Worm (Caenorhabditis elegans) whole organism, L1 larva: ENCODE results near the gene puf-8.

ENCODE experiments used
- C16A3.4 ChIP-seq: fragments of 150-350 bp; optimal IDR thresholded peaks from 2 replicates; lab custom pipeline; 2014; ENCODE audit warnings: missing biosample characterization, missing genetic modification characterization
- C34B4.2 ChIP-seq: sonication (generic microtip); optimal IDR thresholded peaks from 2 replicates; lab custom pipeline; 2017; ENCODE audit warnings: mild to moderate bottlenecking, missing genetic modification characterization, missing compliant biosample characterization
- F16B12.6 ChIP-seq: fragments of 150-350 bp; optimal IDR thresholded peaks from 2 replicates; lab custom pipeline; 2014; ENCODE audit warnings: missing biosample characterization, missing genetic modification characterization
- Y116A8C.19 ChIP-seq: sonication (generic microtip); optimal IDR thresholded peaks from 2 replicates; lab custom pipeline; 2016; ENCODE audit warnings: missing compliant biosample characterization, missing genetic modification characterization, borderline replicate concordance
- aha-1 ChIP-seq: fragments of 150-350 bp; optimal IDR thresholded peaks from 2 replicates; lab custom pipeline; 2014; ENCODE audit warnings: missing biosample characterization, missing genetic modification characterization
- dsc-1 ChIP-seq: sonication (generic microtip); optimal IDR thresholded peaks from 2 replicates; lab custom pipeline; 2016; ENCODE audit warnings: mild to moderate bottlenecking, missing genetic modification characterization, missing compliant biosample characterization
- efl-1 ChIP-seq, 4 experiments: fragments of 150-350 bp; optimal IDR thresholded peaks in 3 of 4; peaks in 1 of 4; 1 replicate in 1 of 4; 2 replicates in 3 of 4; lab custom pipeline; 2014; ENCODE audit warnings: missing biosample characterization in 2 of 4, missing genetic modification characterization in 2 of 4, missing genetic modification reagents in 2 of 4
- efl-3 ChIP-seq: fragments of 200-800 bp; sonication (Bioruptor generic); optimal IDR thresholded peaks from 2 replicates; lab custom pipeline; 2018; ENCODE audit warnings: mild to moderate bottlenecking, missing genetic modification characterization, missing compliant biosample characterization
- egl-13 ChIP-seq: sonication (generic microtip); optimal IDR thresholded peaks from 2 replicates; lab custom pipeline; 2016; ENCODE audit warnings: missing genotype, missing genetic modification reagents, missing genetic modification characterization, missing compliant biosample characterization
- egl-27 ChIP-seq, 2 experiments: fragments of 150-350 bp in 1 of 2; sonication (generic microtip); optimal IDR thresholded peaks; 3 replicates each; lab custom pipeline; 2017 to 2018; ENCODE audit warnings: missing biosample characterization in 2 of 2, missing genetic modification characterization in 2 of 2, missing genetic modification reagents in 2 of 2
- elt-2 ChIP-seq: sonication (generic microtip); optimal IDR thresholded peaks from 2 replicates; lab custom pipeline; 2016; ENCODE audit warnings: missing genetic modification characterization, mild to moderate bottlenecking, inconsistent platforms, missing compliant biosample characterization, missing genetic modification reagents
- elt-3 ChIP-seq, 6 experiments: fragments of 150-350 bp in 1 of 6; sonication (generic microtip); optimal IDR thresholded peaks; 2 replicates each; lab custom pipeline; 2017 to 2018; ENCODE audit warnings: missing biosample characterization in 6 of 6, missing genetic modification characterization in 6 of 6, inconsistent platforms in 1 of 6
- ets-5 ChIP-seq: fragments of 200-800 bp; sonication (Bioruptor generic); IDR thresholded peaks from 2 replicates; pipeline ENCODE4 v1.3.6; 2022; ENCODE audit warnings: missing genetic modification characterization, missing compliant biosample characterization
- fkh-10 ChIP-seq: sonication (generic microtip); optimal IDR thresholded peaks from 2 replicates; lab custom pipeline; 2017; ENCODE audit warnings: missing biosample characterization, missing genetic modification reagents, missing genetic modification characterization
- fkh-8 ChIP-seq: sonication (generic microtip); optimal IDR thresholded peaks from 2 replicates; lab custom pipeline; 2016; ENCODE audit warnings: mild to moderate bottlenecking, missing genetic modification characterization, missing compliant biosample characterization
- fos-1 ChIP-seq: fragments of 150-350 bp; optimal IDR thresholded peaks from 2 replicates; lab custom pipeline; 2014; ENCODE audit warnings: missing biosample characterization, missing genetic modification characterization
- grh-1 ChIP-seq: fragments of 200-800 bp; sonication (Bioruptor generic); IDR thresholded peaks from 2 replicates; pipeline ENCODE4 v1.3.6; 2022; ENCODE audit warnings: missing genetic modification reagents, missing genetic modification characterization, missing compliant biosample characterization
- hlh-17 ChIP-seq: fragments of 200-800 bp; sonication (Bioruptor generic); optimal IDR thresholded peaks from 2 replicates; lab custom pipeline; 2018; ENCODE audit warnings: missing genetic modification characterization, mild to moderate bottlenecking, missing compliant biosample characterization, moderate library complexity, borderline replicate concordance
- isw-1 ChIP-seq: fragments of 200-800 bp; sonication (Bioruptor generic); IDR thresholded peaks from 2 replicates; pipeline ENCODE4 v1.3.6; 2022; ENCODE audit warnings: missing genetic modification characterization, missing compliant biosample characterization
- lin-14 ChIP-seq: fragments of 200-800 bp; sonication (Bioruptor generic); optimal IDR thresholded peaks from 2 replicates; lab custom pipeline; 2018; ENCODE audit warnings: mild to moderate bottlenecking, missing genetic modification characterization, moderate library complexity, missing compliant biosample characterization
- lin-35 ChIP-seq, 2 experiments: fragments of 150-350 bp; optimal IDR thresholded peaks; 2 replicates each; lab custom pipeline; 2014; ENCODE audit warnings: missing biosample characterization in 2 of 2, missing genetic modification characterization in 2 of 2, missing genetic modification reagents in 2 of 2
- lin-39 ChIP-seq: fragments of 150-350 bp; optimal IDR thresholded peaks from 2 replicates; lab custom pipeline; 2014; ENCODE audit warnings: missing biosample characterization, missing genetic modification reagents, missing genetic modification characterization
- lsy-2 ChIP-seq, 2 experiments: fragments of 150-350 bp; optimal IDR thresholded peaks; 2 replicates each; lab custom pipeline; 2014; ENCODE audit warnings: missing biosample characterization in 2 of 2, missing genetic modification characterization in 2 of 2
- mab-9 ChIP-seq: fragments of 200-800 bp; sonication (Bioruptor generic); IDR thresholded peaks from 2 replicates; pipeline ENCODE4 v1.3.6; 2022; ENCODE audit warnings: missing genetic modification reagents, missing genetic modification characterization, missing compliant biosample characterization
- mdl-1 ChIP-seq, 2 experiments: fragments of 150-350 bp; optimal IDR thresholded peaks; 2 replicates each; lab custom pipeline; 2014 to 2017; ENCODE audit warnings: missing biosample characterization in 2 of 2, missing genetic modification characterization in 2 of 2, inconsistent platforms in 1 of 2
- mef-2 ChIP-seq: fragments of 150-350 bp; optimal IDR thresholded peaks from 2 replicates; lab custom pipeline; 2014; ENCODE audit warnings: missing biosample characterization, missing genetic modification characterization
- mep-1 ChIP-seq: fragments of 150-350 bp; optimal IDR thresholded peaks from 2 replicates; lab custom pipeline; 2014; ENCODE audit warnings: missing biosample characterization, missing genetic modification characterization
- nhr-11 ChIP-seq: fragments of 150-350 bp; optimal IDR thresholded peaks from 2 replicates; lab custom pipeline; 2014; ENCODE audit warnings: missing biosample characterization, missing genetic modification characterization
- nhr-12 ChIP-seq: sonication (generic microtip); optimal IDR thresholded peaks from 2 replicates; lab custom pipeline; 2017; ENCODE audit warnings: missing biosample characterization, missing genetic modification characterization
- nhr-20 ChIP-seq: sonication (generic microtip); optimal IDR thresholded peaks from 2 replicates; lab custom pipeline; 2016; ENCODE audit warnings: mild to moderate bottlenecking, missing genetic modification characterization, missing compliant biosample characterization
- nhr-237 ChIP-seq: fragments of 150-350 bp; optimal IDR thresholded peaks from 2 replicates; lab custom pipeline; 2014; ENCODE audit warnings: missing biosample characterization, missing genetic modification characterization
- nhr-28 ChIP-seq: fragments of 150-350 bp; optimal IDR thresholded peaks from 2 replicates; lab custom pipeline; 2014; ENCODE audit warnings: missing biosample characterization, missing genetic modification characterization
- nhr-47 ChIP-seq: sonication (generic microtip); optimal IDR thresholded peaks from 2 replicates; lab custom pipeline; 2016; ENCODE audit warnings: mild to moderate bottlenecking, missing genetic modification characterization, moderate library complexity, missing compliant biosample characterization
- nhr-71 ChIP-seq: sonication (generic microtip); optimal IDR thresholded peaks from 2 replicates; lab custom pipeline; 2016; ENCODE audit warnings: mild to moderate bottlenecking, missing genetic modification characterization, moderate library complexity, missing compliant biosample characterization
- nhr-76 ChIP-seq: sonication (generic microtip); optimal IDR thresholded peaks from 2 replicates; lab custom pipeline; 2017; ENCODE audit warnings: missing biosample characterization, missing genetic modification characterization
- nhr-84 ChIP-seq: sonication (generic microtip); optimal IDR thresholded peaks from 2 replicates; lab custom pipeline; 2017; ENCODE audit warnings: missing biosample characterization, missing genetic modification characterization
- nhr-85 ChIP-seq: sonication (generic microtip); peaks from one replicate; lab custom pipeline; 2016; ENCODE audit warnings: missing genetic modification characterization, inconsistent platforms, missing compliant biosample characterization
- nhr-90 ChIP-seq: sonication (generic microtip); optimal IDR thresholded peaks from 2 replicates; lab custom pipeline; 2016; ENCODE audit warnings: mild to moderate bottlenecking, missing genetic modification characterization, missing compliant biosample characterization; ENCODE audit not compliant: poor library complexity
- pax-3 ChIP-seq: fragments of 200-800 bp; sonication (Bioruptor generic); optimal IDR thresholded peaks from 2 replicates; lab custom pipeline; 2018; ENCODE audit warnings: mild to moderate bottlenecking, missing genetic modification characterization, moderate library complexity, missing compliant biosample characterization
- pqm-1 ChIP-seq: sonication (generic microtip); optimal IDR thresholded peaks from 3 replicates; lab custom pipeline; 2017; ENCODE audit warnings: missing biosample characterization, missing genetic modification characterization
- rnt-1 ChIP-seq: sonication (generic microtip); optimal IDR thresholded peaks from 2 replicates; lab custom pipeline; 2016; ENCODE audit warnings: mild to moderate bottlenecking, missing genetic modification characterization, moderate library complexity, missing compliant biosample characterization
- skn-1 ChIP-seq: fragments of 150-350 bp; optimal IDR thresholded peaks from 2 replicates; lab custom pipeline; 2014; ENCODE audit warnings: missing biosample characterization, missing genetic modification characterization
- snu-23 ChIP-seq: sonication (generic microtip); optimal IDR thresholded peaks from 2 replicates; lab custom pipeline; 2016; ENCODE audit warnings: missing genetic modification characterization, missing compliant biosample characterization
- sox-4 ChIP-seq: sonication (generic microtip); optimal IDR thresholded peaks from 2 replicates; lab custom pipeline; 2016; ENCODE audit warnings: missing genetic modification characterization, missing compliant biosample characterization
- sptf-1 ChIP-seq: fragments of 150-350 bp; optimal IDR thresholded peaks from 2 replicates; lab custom pipeline; 2014; ENCODE audit warnings: missing biosample characterization, missing genetic modification characterization
- sup-37 ChIP-seq: fragments of 200-800 bp; sonication (Bioruptor generic); optimal IDR thresholded peaks from 2 replicates; lab custom pipeline; 2018; ENCODE audit warnings: mild to moderate bottlenecking, missing genetic modification characterization, missing compliant biosample characterization
- tbx-2 ChIP-seq: sonication (generic microtip); optimal IDR thresholded peaks from 2 replicates; lab custom pipeline; 2016; ENCODE audit warnings: missing genetic modification characterization, missing compliant biosample characterization
- tlp-1 ChIP-seq: fragments of 150-350 bp; optimal IDR thresholded peaks from 2 replicates; lab custom pipeline; 2014; ENCODE audit warnings: missing biosample characterization, missing genetic modification characterization
- unc-130 ChIP-seq: fragments of 150-350 bp; optimal IDR thresholded peaks from 2 replicates; lab custom pipeline; 2017; ENCODE audit warnings: missing biosample characterization, missing genetic modification characterization, inconsistent platforms
- unc-30 ChIP-seq: sonication (generic microtip); optimal IDR thresholded peaks from 2 replicates; lab custom pipeline; 2017; ENCODE audit warnings: missing biosample characterization, missing genetic modification characterization
- unc-62 ChIP-seq: fragments of 150-350 bp; optimal IDR thresholded peaks from 2 replicates; lab custom pipeline; 2014; ENCODE audit warnings: missing biosample characterization, missing genetic modification reagents, missing genetic modification characterization
- unc-98 ChIP-seq: fragments of 200-800 bp; sonication (Bioruptor generic); IDR thresholded peaks from 2 replicates; pipeline ENCODE4 v1.3.6; 2022; ENCODE audit warnings: missing genetic modification characterization, missing compliant biosample characterization
- vab-15 ChIP-seq: sonication (generic microtip); optimal IDR thresholded peaks from 2 replicates; lab custom pipeline; 2017; ENCODE audit warnings: missing genotype, mild to moderate bottlenecking, missing genetic modification characterization, missing compliant biosample characterization
- xbp-1 ChIP-seq: sonication (generic microtip); optimal IDR thresholded peaks from 2 replicates; lab custom pipeline; 2016; ENCODE audit warnings: missing genetic modification characterization, missing compliant biosample characterization

The puf-8 gene

ce11 chrII:7338995-7339394 is 40.9 kb upstream of the puf-8 start, which contains the start of gene nhr-21:
Gene nhr-21 (plus strand): TSS chrII:7339229.
- TF ChIP-seq xbp-1 (tag; lab: Kevin White, UChicago) (no peak), nhr-12 (tag; lab: Kevin White, UChicago) (no peak), lin-14 (GFP tag; lab: Kevin White, UChicago) (peak; percentile 85), mef-2 (tag; lab: Kevin White, UChicago) (no peak), sup-37 (GFP tag; lab: Kevin White, UChicago) (no peak), nhr-71 (tag; lab: Kevin White, UChicago) (peak; percentile 88), ets-5 (no peak), snu-23 (GFP tag; lab: Kevin White, UChicago) (peak; percentile 66), mdl-1 (tag; optimal IDR thresholded peaks at IDR 0.05; lab: Kevin White, UChicago) (peak in 1 of 2 experiments; percentile 58), nhr-237 (tag; lab: Kevin White, UChicago) (no peak), lsy-2 (tag; optimal IDR thresholded peaks at IDR 0.05; lab: Kevin White, UChicago) (peak; percentile 28 to 40), C16A3.4 (tag; lab: Kevin White, UChicago) (peak; percentile 23), isw-1 (GFP tag; lab: Robert Waterston, UW) (no peak), mep-1 (tag; lab: Kevin White, UChicago) (no peak), egl-13 (tag; lab: Kevin White, UChicago) (no peak), egl-27 (tag; optimal IDR thresholded peaks at IDR 0.05; lab: Kevin White, UChicago) (no peak), lin-39 (no peak), unc-30 (tag; lab: Kevin White, UChicago) (no peak), nhr-20 (tag; lab: Kevin White, UChicago) (peak; percentile 89), hlh-17 (GFP tag; lab: Kevin White, UChicago) (no peak), nhr-90 (tag; lab: Kevin White, UChicago) (peak; percentile 73), grh-1 (GFP tag; lab: Robert Waterston, UW) (no peak), nhr-76 (no peak), nhr-47 (tag; lab: Kevin White, UChicago) (peak; percentile 46), rnt-1 (tag; lab: Kevin White, UChicago) (peak; percentile 14), efl-1 (optimal IDR thresholded peaks at IDR 0.05; lab: Kevin White, UChicago) (no peak), efl-1 (GFP tag; optimal IDR thresholded peaks at IDR 0.05 in 1 of 2; lab: Kevin White, UChicago) (no peak), mab-9 (GFP tag; lab: Robert Waterston, UW) (no peak), unc-62 (GFP tag; lab: Kevin White, UChicago) (no peak), tlp-1 (tag; lab: Kevin White, UChicago) (no peak), fos-1 (peak; percentile 18), fkh-8 (tag; lab: Kevin White, UChicago) (no peak), skn-1 (no peak), tbx-2 (tag; lab: Kevin White, UChicago) (peak; percentile 35), aha-1 (tag; lab: Kevin White, UChicago) (no peak), elt-2 (tag; lab: Kevin White, UChicago) (no peak), nhr-85 (tag; lab: Kevin White, UChicago) (peak; percentile 98), lin-35 (GFP tag; optimal IDR thresholded peaks at IDR 0.05; lab: Kevin White, UChicago) (peak in 1 of 2 experiments; percentile 40), sox-4 (tag; lab: Kevin White, UChicago) (no peak), efl-3 (GFP tag; lab: Kevin White, UChicago) (no peak), nhr-84 (tag; lab: Kevin White, UChicago) (no peak), nhr-11 (tag; lab: Kevin White, UChicago) (no peak), elt-3 (tag; optimal IDR thresholded peaks at IDR 0.05; lab: Kevin White, UChicago) (peak in 5 of 6 experiments; percentile 46 to 91 (median 62)), pqm-1 (tag; lab: Kevin White, UChicago) (no peak), nhr-28 (tag; lab: Kevin White, UChicago) (no peak), sptf-1 (tag; lab: Kevin White, UChicago) (no peak), pax-3 (tag; lab: Kevin White, UChicago) (no peak), fkh-10 (GFP tag; lab: Kevin White, UChicago) (no peak), dsc-1 (tag; lab: Kevin White, UChicago) (no peak), unc-98 (GFP tag; lab: Robert Waterston, UW) (no peak), F16B12.6 (tag; lab: Kevin White, UChicago) (no peak), vab-15 (tag; lab: Kevin White, UChicago) (peak; percentile 61), Y116A8C.19 (tag; lab: Kevin White, UChicago) (no peak), C34B4.2 (no peak), unc-130 (peak; percentile 28)
